5 worm cellular contexts compared by ENCODE assay signal in the genomic region with DNA sequence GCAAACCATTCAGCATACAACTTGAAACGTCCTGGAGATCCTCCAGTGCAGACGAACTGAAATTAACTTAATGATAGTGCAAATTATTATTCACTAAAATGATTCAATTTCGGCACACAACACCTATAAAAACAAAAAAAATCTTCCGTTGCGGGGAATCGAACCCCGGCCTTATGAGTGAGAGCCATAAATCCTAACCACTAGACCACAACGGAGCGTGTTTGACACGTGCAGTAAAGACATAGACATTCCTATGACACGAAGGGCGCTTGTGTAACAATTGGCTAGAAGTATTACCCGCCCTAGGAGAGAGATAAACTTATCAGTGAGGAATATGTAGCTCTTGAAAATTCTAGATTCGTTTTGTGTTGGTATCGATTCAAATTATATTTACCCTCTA.
TF ChIP-seq lines count a peak whose summit lies in the region.

No protein-coding gene starts in this region.

TF ChIP-seq in whole organism, L1 larva, 84 proteins besides CTCF, POLR2A, EP300 and RAD21 (continues in another document):
- TF ChIP-seq pax-3 (tag; optimal IDR thresholded peaks at IDR 0.05; lab: Kevin White, UChicago) (no peak), swsn-7 (tag; optimal IDR thresholded peaks at IDR 0.05; lab: Kevin White, UChicago) (peak; percentile 25), unc-86 (tag; optimal IDR thresholded peaks at IDR 0.05; lab: Kevin White, UChicago) (no peak), isw-1 (GFP tag; IDR thresholded peaks at IDR 0.05; lab: Robert Waterston, UW) (no peak), elt-2 (tag; optimal IDR thresholded peaks at IDR 0.05; lab: Kevin White, UChicago) (no peak), alr-1 (tag; optimal IDR thresholded peaks at IDR 0.05; lab: Kevin White, UChicago; ENCODE audit: borderline replicate concordance) (no peak), zip-4 (GFP tag; optimal IDR thresholded peaks at IDR 0.05; lab: Kevin White, UChicago) (no peak), grh-1 (GFP tag; IDR thresholded peaks at IDR 0.05; lab: Robert Waterston, UW) (0 out of 2 replicates have a peak, but pooled peaks have one; percentile 19), fkh-8 (tag; optimal IDR thresholded peaks at IDR 0.05; lab: Kevin White, UChicago) (peak; percentile 32), mep-1 (tag; optimal IDR thresholded peaks at IDR 0.05; lab: Kevin White, UChicago) (peak; percentile 42), blmp-1 (tag; optimal IDR thresholded peaks at IDR 0.05; lab: Kevin White, UChicago) (peak; percentile 27), nhr-11 (tag; optimal IDR thresholded peaks at IDR 0.05; lab: Kevin White, UChicago) (no peak), elt-3 (tag; optimal IDR thresholded peaks at IDR 0.05; lab: Kevin White, UChicago) (peak in 1 of 6 experiments; percentile 69), lin-14 (GFP tag; optimal IDR thresholded peaks at IDR 0.05; lab: Kevin White, UChicago) (peak; percentile 42), ztf-4 (tag; optimal IDR thresholded peaks at IDR 0.05; lab: Kevin White, UChicago) (no peak), pag-3 (tag; optimal IDR thresholded peaks at IDR 0.05; lab: Kevin White, UChicago; ENCODE audit: borderline replicate concordance, insufficient read depth) (no peak), nhr-19 (GFP tag; conservative IDR thresholded peaks at IDR 0.05; lab: Robert Waterston, UW) (peak; percentile 51)

TF ChIP-seq in whole organism, L3 larva, 47 proteins besides CTCF, POLR2A, EP300 and RAD21:
- no peak for TF ChIP-seq ztf-4 (tag; optimal IDR thresholded peaks at IDR 0.05; lab: Kevin White, UChicago)
- TF ChIP-seq pqm-1 (tag; optimal IDR thresholded peaks at IDR 0.05; lab: Kevin White, UChicago), result peak; percentile 27
- TF ChIP-seq mdl-1 (tag; optimal IDR thresholded peaks at IDR 0.05; lab: Kevin White, UChicago), result peak; percentile 45
- TF ChIP-seq lsy-12 (tag; optimal IDR thresholded peaks at IDR 0.05; lab: Kevin White, UChicago), result no peak
- TF ChIP-seq elt-2 (tag; optimal IDR thresholded peaks at IDR 0.05; lab: Kevin White, UChicago), result peak; percentile 23
- no peak for TF ChIP-seq nhr-67 (tag; optimal IDR thresholded peaks at IDR 0.05; lab: Kevin White, UChicago)
- TF ChIP-seq nhr-23 (tag; optimal IDR thresholded peaks at IDR 0.05; lab: Kevin White, UChicago), result peak; percentile 2
- no peak for TF ChIP-seq fos-1 (tag; optimal IDR thresholded peaks at IDR 0.05; lab: Kevin White, UChicago)
- no peak for TF ChIP-seq sea-2 (GFP tag; optimal IDR thresholded peaks at IDR 0.05; lab: Kevin White, UChicago)
- TF ChIP-seq snpc-4 (tag; optimal IDR thresholded peaks at IDR 0.05; lab: Kevin White, UChicago), result no peak
- no peak for TF ChIP-seq nhr-237 (tag; optimal IDR thresholded peaks at IDR 0.05; lab: Kevin White, UChicago)
- TF ChIP-seq tbx-2 (tag; optimal IDR thresholded peaks at IDR 0.05; lab: Kevin White, UChicago), result no peak
- TF ChIP-seq nhr-25 (tag; optimal IDR thresholded peaks at IDR 0.05; lab: Kevin White, UChicago), result peak; percentile 13
- TF ChIP-seq nhr-43 (tag; optimal IDR thresholded peaks at IDR 0.05; lab: Kevin White, UChicago; ENCODE audit: poor library complexity, severe bottlenecking), result peak; percentile 66
- no peak for TF ChIP-seq fkh-2 (tag; optimal IDR thresholded peaks at IDR 0.05; lab: Kevin White, UChicago)
TF ChIP-seq in whole organism, L3 larva: peak in this region for 6.

TF ChIP-seq in whole organism, early embryonic, 17 proteins besides CTCF, POLR2A, EP300 and RAD21:
- TF ChIP-seq tbx-37 (GFP tag; conservative IDR thresholded peaks at IDR 0.05; lab: Robert Waterston, UW) (peak; percentile 54; the same call in 1 of the 2 replicates), hnd-1 (tag; optimal IDR thresholded peaks at IDR 0.05; lab: Kevin White, UChicago) (peak; percentile 51), tbx-11 (GFP tag; IDR thresholded peaks at IDR 0.05; lab: Robert Waterston, UW) (peak; percentile 74), hmbx-1 (tag; optimal IDR thresholded peaks at IDR 0.05; lab: Kevin White, UChicago) (peak; percentile 31), B0310.2 (tag; optimal IDR thresholded peaks at IDR 0.05; lab: Kevin White, UChicago) (peak; percentile 53), scrt-1 (GFP tag; IDR thresholded peaks at IDR 0.05; lab: Robert Waterston, UW) (peak; percentile 83), ets-7 (tag; optimal IDR thresholded peaks at IDR 0.05; lab: Kevin White, UChicago) (peak; percentile 40), aly-1 (tag; optimal IDR thresholded peaks at IDR 0.05; lab: Kevin White, UChicago) (peak; percentile 6), tra-4 (tag; optimal IDR thresholded peaks at IDR 0.05; lab: Kevin White, UChicago) (no peak), flt-1 (GFP tag; IDR thresholded peaks at IDR 0.05; lab: Robert Waterston, UW) (no peak), ceh-13 (GFP tag; optimal IDR thresholded peaks at IDR 0.05; lab: Kevin White, UChicago) (peak; percentile 50), ceh-36 (tag; optimal IDR thresholded peaks at IDR 0.05; lab: Kevin White, UChicago) (peak; percentile 77), hmg-4 (GFP tag; optimal IDR thresholded peaks at IDR 0.05; lab: Kevin White, UChicago) (peak; percentile 12), ama-1 (optimal IDR thresholded peaks at IDR 0.05; lab: Kevin White, UChicago) (no peak), F13C5.2 (tag; optimal IDR thresholded peaks at IDR 0.05; lab: Kevin White, UChicago) (peak; percentile 74), pes-1 (GFP tag; IDR thresholded peaks at IDR 0.05; lab: Robert Waterston, UW) (no peak; the same call in 1 of the 2 replicates), sea-1 (GFP tag; conservative IDR thresholded peaks at IDR 0.05; lab: Robert Waterston, UW) (peak; percentile 81)

TF ChIP-seq in whole organism, midembryonic, 9 proteins besides CTCF, POLR2A, EP300 and RAD21:
- TF ChIP-seq klf-2 (GFP tag; conservative IDR thresholded peaks at IDR 0.05; lab: Robert Waterston, UW) (0 out of 2 replicates have a peak, but pooled peaks have one; percentile 33), ztf-29 (GFP tag; IDR thresholded peaks at IDR 0.05; lab: Robert Waterston, UW) (peak; percentile 32; the same call in 1 of the 2 replicates), med-1 (GFP tag; optimal IDR thresholded peaks at IDR 0.05; lab: Kevin White, UChicago; ENCODE audit: insufficient read depth) (no peak), ztf-23 (GFP tag; IDR thresholded peaks at IDR 0.05; lab: Robert Waterston, UW) (peak; percentile 76; the same call in 1 of the 2 replicates), ref-1 (GFP tag; conservative IDR thresholded peaks at IDR 0.05; lab: Robert Waterston, UW) (peak; percentile 78), tab-1 (GFP tag; IDR thresholded peaks at IDR 0.05; lab: Robert Waterston, UW) (peak; percentile 81; the same call in 1 of the 2 replicates), cog-1 (tag; optimal IDR thresholded peaks at IDR 0.05; lab: Kevin White, UChicago) (no peak), flt-1 (GFP tag; IDR thresholded peaks at IDR 0.05; lab: Robert Waterston, UW) (peak; percentile 93), T22C8.4 (GFP tag; IDR thresholded peaks at IDR 0.05; lab: Robert Waterston, UW) (peak; percentile 71)

TF ChIP-seq in whole organism, young adult, 124 proteins besides CTCF, POLR2A, EP300 and RAD21 (continues in another document):
- TF ChIP-seq T07F8.4 (tag; optimal IDR thresholded peaks at IDR 0.05; lab: Kevin White, UChicago) (no peak), lsl-1 (GFP tag; optimal IDR thresholded peaks at IDR 0.05; lab: Kevin White, UChicago) (peak; percentile 29), zim-3 (tag; optimal IDR thresholded peaks at IDR 0.05; lab: Kevin White, UChicago) (peak; percentile 65), repo-1 (tag; optimal IDR thresholded peaks at IDR 0.05; lab: Kevin White, UChicago) (peak; percentile 1), madf-6 (GFP tag; IDR thresholded peaks at IDR 0.05; lab: Robert Waterston, UW) (peak; percentile 58), F52B5.7 (tag; optimal IDR thresholded peaks at IDR 0.05; lab: Kevin White, UChicago) (no peak), ztf-6 (GFP tag; IDR thresholded peaks at IDR 0.05; lab: Robert Waterston, UW) (no peak), F23B12.7 (tag; optimal IDR thresholded peaks at IDR 0.05; lab: Kevin White, UChicago; ENCODE audit: insufficient read depth) (no peak), B0035.1 (tag; optimal IDR thresholded peaks at IDR 0.05; lab: Kevin White, UChicago) (no peak), ceh-100 (GFP tag; IDR thresholded peaks at IDR 0.05; lab: Robert Waterston, UW) (no peak; the same call in 1 of the 2 replicates), gei-17 (GFP tag; optimal IDR thresholded peaks at IDR 0.05; lab: Kevin White, UChicago) (no peak), F49E8.2 (tag; optimal IDR thresholded peaks at IDR 0.05; lab: Kevin White, UChicago; ENCODE audit: insufficient read depth) (peak; percentile 45), lag-1 (GFP tag; IDR thresholded peaks at IDR 0.05; lab: Robert Waterston, UW) (no peak), rpc-1 (optimal IDR thresholded peaks at IDR 0.05; lab: Kevin White, UChicago) (peak; percentile 71), rpc-1 (tag; optimal IDR thresholded peaks at IDR 0.05; lab: Kevin White, UChicago) (peak; percentile 88), D2030.7 (GFP tag; IDR thresholded peaks at IDR 0.05; lab: Robert Waterston, UW) (0 out of 2 replicates have a peak, but pooled peaks have one; percentile 20), madf-8 (GFP tag; conservative IDR thresholded peaks at IDR 0.05; lab: Robert Waterston, UW) (no peak), unc-130 (GFP tag; optimal IDR thresholded peaks at IDR 0.05; lab: Kevin White, UChicago) (no peak), attf-3 (GFP tag; conservative IDR thresholded peaks at IDR 0.05; lab: Robert Waterston, UW) (no peak), rcor-1 (GFP tag; IDR thresholded peaks at IDR 0.05; lab: Robert Waterston, UW) (peak; percentile 49), akir-1 (GFP tag; optimal IDR thresholded peaks at IDR 0.05; lab: Kevin White, UChicago) (no peak), F57A8.1 (GFP tag; optimal IDR thresholded peaks at IDR 0.05; lab: Kevin White, UChicago) (no peak), dpl-1 (GFP tag; optimal IDR thresholded peaks at IDR 0.05; lab: Kevin White, UChicago) (peak; percentile 19), ccch-3 (GFP tag; optimal IDR thresholded peaks at IDR 0.05; lab: Kevin White, UChicago) (no peak), aptf-3 (GFP tag; IDR thresholded peaks at IDR 0.05; lab: Robert Waterston, UW) (peak; percentile 71; the same call in 1 of the 2 replicates), Y79H2A.3 (GFP tag; conservative IDR thresholded peaks at IDR 0.05; lab: Robert Waterston, UW) (no peak), Y95B8A.8 (GFP tag; IDR thresholded peaks at IDR 0.05; lab: Robert Waterston, UW) (0 out of 2 replicates have a peak, but pooled peaks have one; percentile 61), tbp1 (GFP tag; optimal IDR thresholded peaks at IDR 0.05; lab: Kevin White, UChicago) (peak; percentile 92), hrde-1 (tag; optimal IDR thresholded peaks at IDR 0.05; lab: Kevin White, UChicago; ENCODE audit: borderline replicate concordance) (peak; percentile 5), F33H1.4 (GFP tag; IDR thresholded peaks at IDR 0.05; lab: Robert Waterston, UW) (peak; percentile 16; the same call in 1 of the 2 replicates), attf-5 (GFP tag; optimal IDR thresholded peaks at IDR 0.05; lab: Kevin White, UChicago) (peak; percentile 47), pha-4 (tag; optimal IDR thresholded peaks at IDR 0.05; lab: Kevin White, UChicago) (no peak), F57C9.4 (tag; optimal IDR thresholded peaks at IDR 0.05; lab: Kevin White, UChicago) (no peak)
